Worm (Caenorhabditis elegans) whole organism, L4 larva: Measurements from ENCODE around the gene C24H10.2.

Source experiments
- D1046.2 ChIP-seq: fragments of 200-800 bp; sonication (Bioruptor generic); IDR thresholded peaks from 2 replicates; pipeline ENCODE4 v1.3.6; 2022; ENCODE audit warnings: missing genetic modification characterization, missing compliant biosample characterization
- F10B5.3 ChIP-seq: sonication (generic microtip); optimal IDR thresholded peaks from 2 replicates; lab custom pipeline; 2016; ENCODE audit warnings: mild to moderate bottlenecking, missing genetic modification characterization, missing compliant biosample characterization
- F26F4.8 ChIP-seq: fragments of 200-800 bp; sonication (Bioruptor generic); conservative IDR thresholded peaks from 2 replicates; pipeline ENCODE4 v1.3.6; 2022; ENCODE audit warnings: missing genetic modification characterization, missing compliant biosample characterization
- R02D3.7 ChIP-seq: fragments of 150-350 bp; sonication (generic microtip); optimal IDR thresholded peaks from 3 replicates; lab custom pipeline; 2014; ENCODE audit warnings: missing biosample characterization, missing genetic modification characterization
- Y48G9A.11 ChIP-seq: fragments of 200-800 bp; sonication (Bioruptor generic); IDR thresholded peaks from 2 replicates; pipeline ENCODE4 v1.3.6; 2022; ENCODE audit warnings: missing genetic modification reagents, missing genetic modification characterization, missing compliant biosample characterization
- Y5F2A.4 ChIP-seq: fragments of 200-800 bp; sonication (Bioruptor generic); optimal IDR thresholded peaks from 2 replicates; lab custom pipeline; 2018; ENCODE audit warnings: mild to moderate bottlenecking, missing genetic modification characterization, missing compliant biosample characterization
- aha-1 ChIP-seq: fragments of 150-350 bp; peaks from one replicate; lab custom pipeline; 2014; ENCODE audit warnings: missing biosample characterization, missing genetic modification characterization
- ama-1 ChIP-seq: fragments of 150-350 bp; optimal IDR thresholded peaks from 2 replicates; lab custom pipeline; 2014; ENCODE audit warnings: inconsistent platforms, mixed read lengths
- ceh-62 ChIP-seq: sonication (generic microtip); optimal IDR thresholded peaks from 2 replicates; lab custom pipeline; 2017; ENCODE audit warnings: missing biosample characterization, missing genetic modification characterization
- ceh-82 ChIP-seq: sonication (generic microtip); optimal IDR thresholded peaks from 2 replicates; lab custom pipeline; 2017; ENCODE audit warnings: missing biosample characterization, missing genetic modification characterization
- cey-2 ChIP-seq: sonication (generic microtip); optimal IDR thresholded peaks from 3 replicates; lab custom pipeline; 2017; ENCODE audit warnings: missing genetic modification characterization, mild to moderate bottlenecking, missing compliant biosample characterization, antibody characterized with exemption, borderline replicate concordance; ENCODE audit not compliant: insufficient read depth
- daf-16 ChIP-seq, 3 experiments: sonication (generic microtip); optimal IDR thresholded peaks; 2 replicates each; lab custom pipeline; 2016 to 2017; ENCODE audit warnings: missing genetic modification characterization in 3 of 3, missing genetic modification reagents in 3 of 3, mild to moderate bottlenecking in 2 of 3, missing compliant biosample characterization in 2 of 3, missing biosample characterization in 1 of 3, moderate library complexity in 1 of 3
- daf-19 ChIP-seq: fragments of 200-800 bp; sonication (Bioruptor generic); conservative IDR thresholded peaks from 2 replicates; pipeline ENCODE4 v1.3.6; 2022; ENCODE audit warnings: missing genetic modification characterization, missing compliant biosample characterization
- dmd-8 ChIP-seq: fragments of 200-800 bp; sonication (Bioruptor generic); IDR thresholded peaks from 2 replicates; pipeline ENCODE4 v1.3.6; 2022; ENCODE audit warnings: missing genetic modification characterization, missing compliant biosample characterization
- duxl-1 ChIP-seq: sonication (generic microtip); optimal IDR thresholded peaks from 2 replicates; lab custom pipeline; 2016; ENCODE audit warnings: mild to moderate bottlenecking, missing genetic modification characterization, moderate library complexity, missing compliant biosample characterization; ENCODE audit not compliant: poor library complexity
- dve-1 ChIP-seq: sonication (generic microtip); optimal IDR thresholded peaks from 2 replicates; lab custom pipeline; 2017; ENCODE audit warnings: antibody characterized with exemption, mild to moderate bottlenecking, missing genetic modification characterization, missing compliant biosample characterization; ENCODE audit not compliant: insufficient read depth
- egl-27 ChIP-seq: sonication (generic microtip); optimal IDR thresholded peaks from 3 replicates; lab custom pipeline; 2017; ENCODE audit warnings: missing biosample characterization, missing genetic modification reagents, missing genetic modification characterization
- egl-43 ChIP-seq: fragments of 200-800 bp; sonication (Bioruptor generic); IDR thresholded peaks from 2 replicates; pipeline ENCODE4 v1.3.6; 2022; ENCODE audit warnings: missing genetic modification reagents, missing genetic modification characterization, missing compliant biosample characterization
- fkh-10 ChIP-seq: fragments of 150-350 bp; optimal IDR thresholded peaks from 2 replicates; lab custom pipeline; 2014; ENCODE audit warnings: missing biosample characterization, missing genetic modification reagents, missing genetic modification characterization
- fos-1 ChIP-seq: fragments of 150-350 bp; optimal IDR thresholded peaks from 2 replicates; lab custom pipeline; 2014; ENCODE audit warnings: missing biosample characterization, missing genetic modification characterization
- hlh-30 ChIP-seq: sonication (generic microtip); optimal IDR thresholded peaks from 2 replicates; lab custom pipeline; 2017; ENCODE audit warnings: antibody characterized with exemption, mild to moderate bottlenecking, missing genetic modification characterization, missing compliant biosample characterization; ENCODE audit not compliant: insufficient read depth
- hmg-1.1 ChIP-seq: fragments of 200-800 bp; sonication (Bioruptor generic); IDR thresholded peaks from 2 replicates; pipeline ENCODE4 v1.3.6; 2022; ENCODE audit warnings: missing genetic modification reagents, missing genetic modification characterization, missing compliant biosample characterization
- lin-13 ChIP-seq: fragments of 150-350 bp; optimal IDR thresholded peaks from 2 replicates; lab custom pipeline; 2014; ENCODE audit warnings: missing biosample characterization, missing genetic modification reagents, missing genetic modification characterization
- lin-15B ChIP-seq: fragments of 150-350 bp; sonication (generic microtip); optimal IDR thresholded peaks from 3 replicates; lab custom pipeline; 2014; ENCODE audit warnings: missing biosample characterization, missing genetic modification characterization
- mdl-1 ChIP-seq, 2 experiments: fragments of 150-350 bp in 1 of 2; sonication (generic microtip) in 1 of 2; optimal IDR thresholded peaks; 2 replicates each; lab custom pipeline; 2014 to 2017; ENCODE audit warnings: missing biosample characterization in 2 of 2, missing genetic modification characterization in 2 of 2
- mdt-29 ChIP-seq: fragments of 200-800 bp; sonication (Bioruptor generic); IDR thresholded peaks from 2 replicates; pipeline ENCODE4 v1.3.6; 2022; ENCODE audit warnings: missing genetic modification reagents, missing genetic modification characterization, missing compliant biosample characterization
- mep-1 ChIP-seq: fragments of 150-350 bp; sonication (generic microtip); optimal IDR thresholded peaks from 3 replicates; lab custom pipeline; 2014; ENCODE audit warnings: missing biosample characterization, missing genetic modification characterization
- nhr-10 ChIP-seq: fragments of 150-350 bp; optimal IDR thresholded peaks from 2 replicates; lab custom pipeline; 2014; ENCODE audit warnings: missing biosample characterization, missing genetic modification characterization
- nhr-48 ChIP-seq: sonication (generic microtip); optimal IDR thresholded peaks from 2 replicates; lab custom pipeline; 2016; ENCODE audit warnings: mild to moderate bottlenecking, missing genetic modification characterization, missing compliant biosample characterization
- snpc-4 ChIP-seq: fragments of 150-350 bp; optimal IDR thresholded peaks from 2 replicates; lab custom pipeline; 2014; ENCODE audit warnings: missing biosample characterization, missing genetic modification characterization
- spr-1 ChIP-seq: sonication (generic microtip); optimal IDR thresholded peaks from 2 replicates; lab custom pipeline; 2016; ENCODE audit warnings: mild to moderate bottlenecking, missing genetic modification characterization, missing compliant biosample characterization
- unc-62 ChIP-seq, 3 experiments: fragments of 150-350 bp in 1 of 3; sonication (generic microtip); optimal IDR thresholded peaks in 2 of 3; peaks in 1 of 3; 1 replicate in 1 of 3; 2 replicates in 2 of 3; lab custom pipeline; 2014 to 2017; ENCODE audit warnings: missing biosample characterization in 3 of 3, missing genetic modification characterization in 3 of 3, missing genetic modification reagents in 3 of 3, missing genotype in 1 of 3
- zfp-2 ChIP-seq: sonication (generic microtip); optimal IDR thresholded peaks from 2 replicates; lab custom pipeline; 2016; ENCODE audit warnings: mild to moderate bottlenecking, missing genetic modification characterization, missing compliant biosample characterization
- zip-2 ChIP-seq: fragments of 150-350 bp; optimal IDR thresholded peaks from 2 replicates; lab custom pipeline; 2014; ENCODE audit warnings: missing biosample characterization, missing genetic modification characterization

C24H10.2 gene

ce11 chrX:5109130-5109529 lies 44.7 kb downstream of the C24H10.2 start, which contains the start of gene C42D8.1 (continued):
- no peak for TF ChIP-seq fkh-10 (GFP tag; lab: Kevin White, UChicago)
- TF ChIP-seq spr-1 (tag; lab: Kevin White, UChicago), result no peak
- TF ChIP-seq lin-15B (tag; lab: Kevin White, UChicago), result no peak
- TF ChIP-seq hmg-1.1, result no peak
- TF ChIP-seq nhr-10, result no peak
- no peak for TF ChIP-seq ceh-82
- TF ChIP-seq fos-1, result no peak
- TF ChIP-seq R02D3.7 (tag; lab: Kevin White, UChicago), result no peak
- no peak for TF ChIP-seq F26F4.8 (GFP tag; lab: Robert Waterston, UW)
- no peak for TF ChIP-seq egl-27 (tag; lab: Kevin White, UChicago)
- TF ChIP-seq F10B5.3, result no peak
- TF ChIP-seq Y48G9A.11 (GFP tag; lab: Robert Waterston, UW), result no peak
- TF ChIP-seq mdt-29, result no peak
- no peak for TF ChIP-seq daf-16 (GFP tag; optimal IDR thresholded peaks at IDR 0.05; lab: Kevin White, UChicago)
- peak; percentile 96 for TF ChIP-seq daf-16 (tag; optimal IDR thresholded peaks at IDR 0.05; lab: Kevin White, UChicago)

- peak; percentile 8 for TF ChIP-seq mep-1 (tag; lab: Kevin White, UChicago)
- peak; percentile 46 for TF ChIP-seq aha-1 (tag; lab: Kevin White, UChicago)
- no peak for TF ChIP-seq lin-15B (tag; lab: Kevin White, UChicago)
- TF ChIP-seq unc-62 (GFP tag; optimal IDR thresholded peaks at IDR 0.05 in 1 of 2; lab: Kevin White, UChicago), result peak in 1 of 2 experiments; percentile 95
- TF ChIP-seq unc-62 (tag; optimal IDR thresholded peaks at IDR 0.05; lab: Kevin White, UChicago), result no peak
- TF ChIP-seq nhr-10, result no peak
- no peak for TF ChIP-seq hmg-1.1
- TF ChIP-seq snpc-4, result no peak
- no peak for TF ChIP-seq ceh-62 (tag; lab: Kevin White, UChicago)
- TF ChIP-seq, all 104 proteins: peak for 3
These were observed 47.5 kb downstream of the C24H10.2 start for ce11 chrX:5111894-5112293.

DNA sequence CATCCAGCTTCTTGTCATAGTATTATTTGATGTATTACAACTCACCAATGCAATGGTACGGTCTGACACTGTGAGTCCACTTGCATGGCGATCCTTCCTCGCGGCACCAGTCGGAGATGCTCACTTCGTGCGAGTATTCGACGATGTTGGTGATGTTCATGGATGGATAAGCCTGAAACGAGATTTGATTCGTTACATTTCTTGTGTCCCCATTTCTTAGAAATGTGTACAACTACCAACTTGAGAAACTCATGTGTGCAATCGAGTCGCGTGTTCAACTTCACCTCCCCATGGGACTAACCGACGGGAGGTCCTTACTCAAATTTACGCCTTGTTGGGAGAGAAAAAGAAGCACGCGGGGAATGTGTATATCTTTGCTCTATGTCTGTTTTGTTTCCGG lies 51.1 kb downstream of the C24H10.2 start:
- TF ChIP-seq mdl-1 (tag; optimal IDR thresholded peaks at IDR 0.05; lab: Kevin White, UChicago) (peak in 1 of 2 experiments; percentile 4), fkh-10 (GFP tag; lab: Kevin White, UChicago) (no peak), ama-1 (lab: Kevin White, UChicago) (no peak), D1046.2 (no peak), duxl-1 (tag; lab: Kevin White, UChicago) (no peak), zfp-2 (tag; lab: Kevin White, UChicago) (no peak), zip-2 (no peak), egl-27 (tag; lab: Kevin White, UChicago) (no peak), daf-19 (GFP tag; lab: Robert Waterston, UW) (no peak), unc-62 (GFP tag; optimal IDR thresholded peaks at IDR 0.05 in 1 of 2; lab: Kevin White, UChicago) (peak in 1 of 2 experiments; percentile 90), unc-62 (tag; optimal IDR thresholded peaks at IDR 0.05; lab: Kevin White, UChicago) (no peak), Y5F2A.4 (GFP tag; lab: Kevin White, UChicago) (no peak), F10B5.3 (no peak), cey-2 (tag; lab: Kevin White, UChicago) (no peak), egl-43 (GFP tag; lab: Robert Waterston, UW) (no peak), hmg-1.1 (0 out of 2 replicates have a peak, but pooled peaks have one; percentile 16), nhr-48 (tag; lab: Kevin White, UChicago) (no peak), hlh-30 (tag; lab: Kevin White, UChicago) (peak; percentile 44), dve-1 (tag; lab: Kevin White, UChicago) (no peak)

DNA sequence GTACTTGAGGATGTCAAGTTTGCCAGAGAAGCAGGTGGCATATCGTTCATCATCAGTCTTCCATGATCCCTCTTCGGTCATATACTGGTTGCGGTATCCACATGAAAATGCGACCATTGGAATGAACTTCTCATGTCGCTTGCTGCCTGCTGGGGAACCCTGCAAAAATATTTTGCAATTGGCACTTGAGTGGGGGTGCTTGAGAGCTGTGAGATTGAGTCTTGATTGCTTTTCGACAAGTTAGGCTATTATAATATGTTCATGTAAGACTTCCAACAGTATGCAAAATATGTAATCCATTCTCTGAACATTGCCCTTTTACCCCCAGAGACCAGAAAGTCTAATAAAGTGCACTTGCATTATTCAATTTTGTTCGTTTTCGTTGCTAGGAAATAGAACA lies 51.8 kb downstream of the C24H10.2 start:
- TF ChIP-seq lin-13 (GFP tag; lab: Kevin White, UChicago) (no peak), dmd-8 (no peak)
